ENCODE assay signal across 1 fruit fly cellular context in the genomic region with DNA sequence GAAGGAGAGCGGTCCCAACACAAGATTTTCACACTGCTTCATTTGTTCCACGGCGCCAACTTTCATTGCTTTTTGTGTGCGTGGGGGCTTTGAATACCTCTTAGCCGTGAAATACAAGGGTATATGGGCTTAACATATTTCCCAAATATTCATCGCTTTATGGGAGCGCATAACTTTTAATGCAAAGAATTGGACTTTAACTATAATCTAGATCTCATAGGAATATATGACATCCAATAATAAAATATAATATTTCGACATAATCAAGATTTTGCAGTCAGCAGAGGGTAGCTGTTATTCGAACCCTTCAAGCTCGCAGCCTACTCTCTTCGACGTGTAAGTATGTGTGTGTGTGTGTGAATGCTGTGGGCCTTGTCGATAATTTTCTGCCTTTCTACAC.
TF ChIP-seq lines count a peak whose summit lies in the region.

No protein-coding gene starts in this region.

TF ChIP-seq in whole organism, embryonic, 481 proteins besides CTCF, POLR2A, EP300 and RAD21 (continued from another document):
- TF ChIP-seq Awh (GFP tag; IDR thresholded peaks at IDR 0.05; lab: Robert Waterston, UW) (no peak), Tbp (GFP tag; optimal IDR thresholded peaks at IDR 0.05; lab: Kevin White, UChicago) (no peak), ranshi (GFP tag; IDR thresholded peaks at IDR 0.05; lab: Robert Waterston, UW) (no peak), dmrt11E (tag; optimal IDR thresholded peaks at IDR 0.05; lab: Kevin White, UChicago) (no peak), Deaf1 (tag; optimal IDR thresholded peaks at IDR 0.05; lab: Kevin White, UChicago) (no peak), CG17829 (tag; optimal IDR thresholded peaks at IDR 0.05; lab: Kevin White, UChicago) (no peak), run (tag; optimal IDR thresholded peaks at IDR 0.05; lab: Kevin White, UChicago) (no peak), CG8478 (optimal IDR thresholded peaks at IDR 0.05; lab: Kevin White, UChicago) (no peak), Hand (GFP tag; optimal IDR thresholded peaks at IDR 0.05; lab: Kevin White, UChicago) (peak; percentile 7), Six4 (GFP tag; optimal IDR thresholded peaks at IDR 0.05; lab: Kevin White, UChicago) (no peak), gem (tag; optimal IDR thresholded peaks at IDR 0.05; lab: Kevin White, UChicago) (peak; percentile 66), CG12299 (tag; optimal IDR thresholded peaks at IDR 0.05; lab: Kevin White, UChicago) (no peak), fd96Cb (tag; optimal IDR thresholded peaks at IDR 0.05; lab: Kevin White, UChicago) (peak; percentile 30), chm (GFP tag; IDR thresholded peaks at IDR 0.05; lab: Robert Waterston, UW) (no peak), ems (GFP tag; optimal IDR thresholded peaks at IDR 0.05; lab: Kevin White, UChicago) (no peak), Trl (optimal IDR thresholded peaks at IDR 0.05; lab: Kevin White, UChicago) (no peak), Trl (GFP tag; optimal IDR thresholded peaks at IDR 0.05; lab: Kevin White, UChicago) (no peak), sim (GFP tag; IDR thresholded peaks at IDR 0.05; lab: Robert Waterston, UW) (no peak), CG3847 (GFP tag; IDR thresholded peaks at IDR 0.05; lab: Robert Waterston, UW) (no peak), dpn (GFP tag; optimal IDR thresholded peaks at IDR 0.05; lab: Kevin White, UChicago) (peak in 1 of 2 experiments; percentile 11), CG8924 (tag; optimal IDR thresholded peaks at IDR 0.05; lab: Kevin White, UChicago) (peak; percentile 20), pb (GFP tag; optimal IDR thresholded peaks at IDR 0.05; lab: Kevin White, UChicago) (no peak), Rfx (GFP tag; IDR thresholded peaks at IDR 0.05; lab: Robert Waterston, UW) (0 out of 2 replicates have a peak, but pooled peaks have one; percentile 11), Side (GFP tag; optimal IDR thresholded peaks at IDR 0.05; lab: Kevin White, UChicago) (no peak), Xrp1 (GFP tag; IDR thresholded peaks at IDR 0.05; lab: Robert Waterston, UW) (no peak), Gug (GFP tag; IDR thresholded peaks at IDR 0.05; lab: Robert Waterston, UW) (0 out of 4 replicates have a peak, but pooled peaks have one; percentile 14), tap (tag; optimal IDR thresholded peaks at IDR 0.05; lab: Kevin White, UChicago) (no peak), CG7745 (tag; optimal IDR thresholded peaks at IDR 0.05; lab: Kevin White, UChicago) (no peak), CG5953 (GFP tag; IDR thresholded peaks at IDR 0.05; lab: Robert Waterston, UW) (no peak), jigr1 (GFP tag; IDR thresholded peaks at IDR 0.05; lab: Robert Waterston, UW) (no peak), CG15479 (GFP tag; optimal IDR thresholded peaks at IDR 0.05; lab: Kevin White, UChicago) (no peak), gfzf (GFP tag; optimal IDR thresholded peaks at IDR 0.05; lab: Kevin White, UChicago) (no peak), crol (GFP tag; IDR thresholded peaks at IDR 0.05; lab: Robert Waterston, UW) (no peak), CG7372 (GFP tag; IDR thresholded peaks at IDR 0.05; lab: Robert Waterston, UW) (no peak), HLH3B (GFP tag; IDR thresholded peaks at IDR 0.05; lab: Robert Waterston, UW) (peak; percentile 34; the same call in 1 of the 2 replicates), Nf-YB (GFP tag; optimal IDR thresholded peaks at IDR 0.05; lab: Kevin White, UChicago) (no peak), dan (GFP tag; IDR thresholded peaks at IDR 0.05; lab: Robert Waterston, UW) (no peak), schlank (tag; optimal IDR thresholded peaks at IDR 0.05; lab: Kevin White, UChicago) (no peak), br (optimal IDR thresholded peaks at IDR 0.05; lab: Kevin White, UChicago) (no peak), chinmo (GFP tag; IDR thresholded peaks at IDR 0.05; lab: Robert Waterston, UW; ENCODE audit: partially characterized antibody) (no peak), CG2129 (GFP tag; IDR thresholded peaks at IDR 0.05; lab: Robert Waterston, UW; ENCODE audit: partially characterized antibody) (no peak), CG18262 (tag; optimal IDR thresholded peaks at IDR 0.05; lab: Kevin White, UChicago) (no peak), esg (GFP tag; conservative IDR thresholded peaks at IDR 0.05; lab: Robert Waterston, UW) (0 out of 2 replicates have a peak, but pooled peaks have one; percentile 21), CG10654 (GFP tag; optimal IDR thresholded peaks at IDR 0.05; lab: Kevin White, UChicago) (no peak), CG31365 (tag; optimal IDR thresholded peaks at IDR 0.05; lab: Kevin White, UChicago) (no peak), CG7963 (GFP tag; IDR thresholded peaks at IDR 0.05; lab: Robert Waterston, UW; ENCODE audit: partially characterized antibody) (no peak), Med (GFP tag; lab: Kevin White, UChicago) (peak; percentile 36), Nf-YA (GFP tag; IDR thresholded peaks at IDR 0.05; lab: Robert Waterston, UW) (no peak), croc (GFP tag; conservative IDR thresholded peaks at IDR 0.05; lab: Robert Waterston, UW) (no peak)
